Fruit fly (Drosophila melanogaster) Kc167 (cell line): Measurements from ENCODE around the gene CG14322.

Experiments used
- Sin3A ChIP-seq: fragments of >200 bp; optimal IDR thresholded peaks from 2 replicates; lab custom pipeline; 2018; ENCODE audit warnings: missing external identifiers
- h ChIP-seq: fragments of >200 bp; optimal IDR thresholded peaks from 3 replicates; lab custom pipeline; 2018; ENCODE audit warnings: missing external identifiers
- psq ChIP-seq: fragments of >200 bp; optimal IDR thresholded peaks from 2 replicates; lab custom pipeline; 2017; ENCODE audit warnings: missing external identifiers

- TF ChIP-seq psq (lab: Kevin White, UChicago) (no peak), h (lab: Kevin White, UChicago) (no peak), Sin3A (lab: Kevin White, UChicago) (no peak)
Observed at dm6 chr3R:17708778-17709476, 61.4 kb downstream of the CG14322 start.
